Worm (Caenorhabditis elegans) whole organism, late embryonic: Measurements from ENCODE around the gene F58H1.2.

Experiments used
- C08G9.2 ChIP-seq: sonication (generic microtip); optimal IDR thresholded peaks from 2 replicates; lab custom pipeline; 2016; ENCODE audit warnings: mild to moderate bottlenecking, missing genetic modification characterization, moderate library complexity, missing compliant biosample characterization
- C38D4.7 ChIP-seq: fragments of 200-800 bp; sonication (Bioruptor generic); optimal IDR thresholded peaks from 2 replicates; lab custom pipeline; 2018; ENCODE audit warnings: mild to moderate bottlenecking, missing genetic modification characterization, moderate library complexity, missing compliant biosample characterization
- K02D7.2 ChIP-seq: sonication (generic microtip); optimal IDR thresholded peaks from 2 replicates; lab custom pipeline; 2017; ENCODE audit warnings: mild to moderate bottlenecking, missing genetic modification characterization, missing compliant biosample characterization
- ceh-18 ChIP-seq: sonication (generic microtip); optimal IDR thresholded peaks from 2 replicates; lab custom pipeline; 2016; ENCODE audit warnings: missing genetic modification characterization, missing compliant biosample characterization
- ceh-31 ChIP-seq: sonication (generic microtip); optimal IDR thresholded peaks from 2 replicates; lab custom pipeline; 2016; ENCODE audit warnings: missing genetic modification characterization, missing compliant biosample characterization
- ceh-34 ChIP-seq: sonication (generic microtip); optimal IDR thresholded peaks from 2 replicates; lab custom pipeline; 2016; ENCODE audit warnings: mild to moderate bottlenecking, missing genetic modification characterization, missing compliant biosample characterization
- ceh-45 ChIP-seq: fragments of 200-800 bp; sonication (Bioruptor generic); IDR thresholded peaks from 2 replicates; pipeline ENCODE4 v1.3.6; 2022; ENCODE audit warnings: missing genetic modification reagents, missing genetic modification characterization, missing compliant biosample characterization
- ceh-6 ChIP-seq: fragments of 200-800 bp; sonication (Bioruptor generic); optimal IDR thresholded peaks from 2 replicates; lab custom pipeline; 2018; ENCODE audit warnings: mild to moderate bottlenecking, missing genetic modification characterization, missing compliant biosample characterization
- ceh-9 ChIP-seq: sonication (generic microtip); optimal IDR thresholded peaks from 2 replicates; lab custom pipeline; 2016; ENCODE audit warnings: mild to moderate bottlenecking, missing genetic modification characterization, inconsistent platforms, missing compliant biosample characterization
- dve-1 ChIP-seq: sonication (generic microtip); optimal IDR thresholded peaks from 2 replicates; lab custom pipeline; 2017; ENCODE audit warnings: antibody characterized with exemption, mild to moderate bottlenecking, missing genetic modification characterization, missing compliant biosample characterization
- elt-2 ChIP-seq: sonication (generic microtip); optimal IDR thresholded peaks from 2 replicates; lab custom pipeline; 2016; ENCODE audit warnings: missing genetic modification reagents, missing genetic modification characterization, missing compliant biosample characterization
- fax-1 ChIP-seq: sonication (generic microtip); optimal IDR thresholded peaks from 2 replicates; lab custom pipeline; 2016; ENCODE audit warnings: missing genotype, missing genetic modification characterization, missing compliant biosample characterization
- fkh-10 ChIP-seq: fragments of 150-350 bp; optimal IDR thresholded peaks from 2 replicates; lab custom pipeline; 2014; ENCODE audit warnings: missing biosample characterization, missing genetic modification reagents, missing genetic modification characterization
- gmeb-2 ChIP-seq: sonication (generic microtip); optimal IDR thresholded peaks from 2 replicates; lab custom pipeline; 2016; ENCODE audit warnings: missing genetic modification characterization, inconsistent platforms, missing compliant biosample characterization
- hlh-30 ChIP-seq: sonication (generic microtip); optimal IDR thresholded peaks from 2 replicates; lab custom pipeline; 2017; ENCODE audit warnings: antibody characterized with exemption, missing genetic modification characterization, missing compliant biosample characterization; ENCODE audit not compliant: insufficient read depth
- lim-6 ChIP-seq: sonication (generic microtip); optimal IDR thresholded peaks from 2 replicates; lab custom pipeline; 2016; ENCODE audit warnings: missing genetic modification characterization, missing compliant biosample characterization
- nfya-1 ChIP-seq: sonication (generic microtip); optimal IDR thresholded peaks from 2 replicates; lab custom pipeline; 2017; ENCODE audit warnings: missing genetic modification characterization, mild to moderate bottlenecking, missing compliant biosample characterization, antibody characterized with exemption, moderate library complexity
- nhr-11 ChIP-seq: fragments of 150-350 bp; optimal IDR thresholded peaks from 2 replicates; lab custom pipeline; 2014; ENCODE audit warnings: missing biosample characterization, missing genetic modification characterization
- npax-4 ChIP-seq: sonication (generic microtip); optimal IDR thresholded peaks from 2 replicates; lab custom pipeline; 2016; ENCODE audit warnings: missing genetic modification characterization, missing compliant biosample characterization
- odd-2 ChIP-seq: sonication (generic microtip); optimal IDR thresholded peaks from 2 replicates; lab custom pipeline; 2017; ENCODE audit warnings: antibody characterized with exemption, mild to moderate bottlenecking, missing genetic modification characterization, missing compliant biosample characterization
- pag-3 ChIP-seq: sonication (generic microtip); optimal IDR thresholded peaks from 2 replicates; lab custom pipeline; 2016; ENCODE audit warnings: missing compliant biosample characterization, missing genetic modification characterization, borderline replicate concordance
- pat-9 ChIP-seq: fragments of 200-800 bp; sonication (Bioruptor generic); optimal IDR thresholded peaks from 2 replicates; lab custom pipeline; 2018; ENCODE audit warnings: mild to moderate bottlenecking, missing genetic modification characterization, moderate library complexity, missing compliant biosample characterization
- pha-2 ChIP-seq: sonication (generic microtip); optimal IDR thresholded peaks from 2 replicates; lab custom pipeline; 2017; ENCODE audit warnings: mild to moderate bottlenecking, missing genetic modification characterization, missing compliant biosample characterization
- pqm-1 ChIP-seq: sonication (generic microtip); optimal IDR thresholded peaks from 2 replicates; lab custom pipeline; 2016; ENCODE audit warnings: missing genetic modification characterization, missing compliant biosample characterization
- pros-1 ChIP-seq: fragments of 150-350 bp; optimal IDR thresholded peaks from 2 replicates; lab custom pipeline; 2014; ENCODE audit warnings: missing biosample characterization, missing genetic modification reagents, missing genetic modification characterization
- sox-2 ChIP-seq: fragments of 200-800 bp; sonication (Bioruptor generic); IDR thresholded peaks from 2 replicates; pipeline ENCODE4 v1.3.6; 2022; ENCODE audit warnings: missing genetic modification reagents, missing genetic modification characterization, missing compliant biosample characterization
- sox-4 ChIP-seq: sonication (generic microtip); optimal IDR thresholded peaks from 2 replicates; lab custom pipeline; 2017; ENCODE audit warnings: mild to moderate bottlenecking, missing genetic modification characterization, inconsistent platforms, missing compliant biosample characterization
- tbx-2 ChIP-seq: sonication (generic microtip); optimal IDR thresholded peaks from 2 replicates; lab custom pipeline; 2016; ENCODE audit warnings: missing genetic modification characterization, missing compliant biosample characterization
- tbx-7 ChIP-seq: sonication (generic microtip); optimal IDR thresholded peaks from 2 replicates; lab custom pipeline; 2016; ENCODE audit warnings: missing genotype, missing genetic modification characterization, missing compliant biosample characterization
- unc-42 ChIP-seq: sonication (generic microtip); optimal IDR thresholded peaks from 2 replicates; lab custom pipeline; 2016; ENCODE audit warnings: missing genotype, missing genetic modification characterization, missing compliant biosample characterization
- unc-55 ChIP-seq: sonication (generic microtip); optimal IDR thresholded peaks from 2 replicates; lab custom pipeline; 2017; ENCODE audit warnings: missing biosample characterization, missing genetic modification reagents, missing genetic modification characterization
- ztf-16 ChIP-seq: sonication (generic microtip); optimal IDR thresholded peaks from 2 replicates; lab custom pipeline; 2017; ENCODE audit warnings: missing genetic modification characterization, missing compliant biosample characterization

The F58H1.2 gene

ce11 chrV:11941664-11942063 is 12.8 kb downstream of the F58H1.2 start:
- TF ChIP-seq dve-1 (tag; lab: Kevin White, UChicago) (peak; percentile 7), nhr-11 (no peak), C38D4.7 (GFP tag; lab: Kevin White, UChicago) (no peak), elt-2 (peak; percentile 92), pqm-1 (tag; lab: Kevin White, UChicago) (peak; percentile 34)
- TF ChIP-seq, all 69 proteins: peak for 3

- TF ChIP-seq fax-1 (no peak), C38D4.7 (GFP tag; lab: Kevin White, UChicago) (no peak), ceh-6 (GFP tag; lab: Kevin White, UChicago) (no peak), ceh-34 (tag; lab: Kevin White, UChicago) (no peak), pha-2 (tag; lab: Kevin White, UChicago) (no peak), gmeb-2 (tag; lab: Kevin White, UChicago) (no peak), ceh-9 (no peak), C08G9.2 (tag; lab: Kevin White, UChicago) (no peak), pros-1 (tag; lab: Kevin White, UChicago) (no peak), npax-4 (tag; lab: Kevin White, UChicago) (no peak), ztf-16 (tag; lab: Kevin White, UChicago) (no peak), tbx-2 (tag; lab: Kevin White, UChicago) (no peak), fkh-10 (GFP tag; lab: Kevin White, UChicago) (no peak)
Measured at ce11 chrV:11942325-11942724, 13.4 kb downstream of the F58H1.2 start, which contains the start of gene F58H1.6. Gene F58H1.6 (plus strand): TSS chrV:11942625.

DNA sequence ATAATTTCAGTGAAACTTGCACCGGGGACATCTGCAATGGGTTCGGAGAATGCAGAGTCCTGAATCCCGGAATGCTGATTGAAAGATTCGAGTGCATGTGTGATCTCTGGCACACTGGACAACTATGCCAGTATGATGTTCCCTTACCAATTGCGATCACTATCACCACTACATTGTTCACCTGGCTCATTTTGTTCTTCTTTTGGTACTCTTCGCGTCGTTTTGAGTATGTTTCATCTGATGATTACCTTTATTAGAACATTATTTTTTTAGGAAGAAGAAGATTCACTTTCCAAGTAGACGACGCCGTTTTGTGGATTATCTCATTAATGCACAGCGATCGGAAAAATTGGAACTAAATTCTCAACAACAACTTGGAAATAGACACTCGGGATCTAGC is 14.8 kb downstream of the F58H1.2 start:
- TF ChIP-seq tbx-7 (no peak), ceh-31 (no peak), hlh-30 (tag; lab: Kevin White, UChicago) (no peak), ceh-18 (tag; lab: Kevin White, UChicago) (no peak), nfya-1 (tag; lab: Kevin White, UChicago) (no peak)

ce11 chrV:11945429-11945828 is 16.5 kb downstream of the F58H1.2 start:
- no peak for TF ChIP-seq sox-2 (GFP tag; lab: Robert Waterston, UW)
- TF ChIP-seq odd-2 (tag; lab: Kevin White, UChicago): no peak
- no peak for TF ChIP-seq ceh-45 (GFP tag; lab: Robert Waterston, UW)
- no peak for TF ChIP-seq lim-6 (tag; lab: Kevin White, UChicago)
- TF ChIP-seq pag-3 (tag; lab: Kevin White, UChicago): no peak
- TF ChIP-seq pat-9 (tag; lab: Kevin White, UChicago): no peak
- no peak for TF ChIP-seq npax-4 (tag; lab: Kevin White, UChicago)

- peak; percentile 53 for TF ChIP-seq unc-42 (tag; lab: Kevin White, UChicago)
- no peak for TF ChIP-seq K02D7.2 (tag; lab: Kevin White, UChicago)
- TF ChIP-seq ceh-9: no peak
Measured at ce11 chrV:11946818-11947217, 17.9 kb downstream of the F58H1.2 start.

DNA sequence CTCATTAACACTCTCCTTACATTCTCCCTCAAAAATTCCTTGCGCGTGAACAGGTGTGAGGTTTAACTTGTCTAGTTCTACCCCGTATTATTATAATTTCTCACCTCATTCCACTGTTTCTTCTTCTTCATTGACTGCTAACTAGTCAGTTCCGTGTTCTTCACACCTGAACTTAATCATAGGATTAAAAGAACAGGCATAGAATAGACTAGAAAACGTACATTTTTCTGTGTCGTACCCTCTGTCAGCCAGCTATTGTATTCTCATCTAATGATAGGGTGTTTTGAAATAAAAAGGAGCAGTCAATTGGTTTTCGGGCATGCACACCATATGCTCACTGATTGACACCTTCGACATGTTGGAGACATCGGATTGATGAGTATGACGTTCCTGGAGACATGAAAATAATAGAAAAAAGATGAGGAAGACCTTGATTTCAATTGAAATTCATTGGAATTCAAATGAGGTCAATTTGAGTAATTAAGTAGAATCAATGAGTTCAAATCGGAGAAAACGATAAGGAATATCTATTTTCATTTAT is 18.6 kb downstream of the F58H1.2 start:
- TF ChIP-seq unc-55 (GFP tag; lab: Kevin White, UChicago) (peak; percentile 86), ceh-31 (no peak), sox-4 (tag; lab: Kevin White, UChicago) (no peak)
